Worm (Caenorhabditis elegans): ENCODE data around the gene sptf-2.

sptf-2 gene

ce11 chrII:8631766-8632165, 6.5 kb downstream of the sptf-2 start:
- TF ChIP-seq mec-3 (tag; optimal IDR thresholded peaks at IDR 0.05; ENCODE audit: borderline replicate concordance) = no peak
- no peak for TF ChIP-seq pax-1 (tag; optimal IDR thresholded peaks at IDR 0.05)
- TF ChIP-seq Y22D7AL.16 (tag; optimal IDR thresholded peaks at IDR 0.05) = no peak
- no peak for TF ChIP-seq sox-4 (tag; optimal IDR thresholded peaks at IDR 0.05)
- no peak for TF ChIP-seq dve-1 (tag; optimal IDR thresholded peaks at IDR 0.05)
- TF ChIP-seq ceh-24 (tag; optimal IDR thresholded peaks at IDR 0.05) = no peak
- no peak for TF ChIP-seq sdc-2 (tag; optimal IDR thresholded peaks at IDR 0.05)
- TF ChIP-seq eyg-1 (tag; optimal IDR thresholded peaks at IDR 0.05) = no peak
- TF ChIP-seq tbx-2 (tag; optimal IDR thresholded peaks at IDR 0.05) = no peak
- no peak for TF ChIP-seq tbx-7 (tag; optimal IDR thresholded peaks at IDR 0.05)
- TF ChIP-seq unc-55 (GFP tag; optimal IDR thresholded peaks at IDR 0.05) = no peak
- TF ChIP-seq F13H6.1 (tag; optimal IDR thresholded peaks at IDR 0.05) = no peak
- no peak for TF ChIP-seq hlh-8 (tag; optimal IDR thresholded peaks at IDR 0.05)
- no peak for TF ChIP-seq syd-9 (tag; optimal IDR thresholded peaks at IDR 0.05)
- no peak for TF ChIP-seq ttx-3 (tag; optimal IDR thresholded peaks at IDR 0.05)
- no peak for TF ChIP-seq nhr-11 (tag; optimal IDR thresholded peaks at IDR 0.05)
- TF ChIP-seq nfya-1 (tag; optimal IDR thresholded peaks at IDR 0.05) = no peak
- no peak for TF ChIP-seq ceh-31 (tag; optimal IDR thresholded peaks at IDR 0.05)

- TF ChIP-seq mec-3 (tag; optimal IDR thresholded peaks at IDR 0.05; ENCODE audit: borderline replicate concordance) = no peak
- no peak for TF ChIP-seq ama-1 (optimal IDR thresholded peaks at IDR 0.05)
- TF ChIP-seq fkh-10 (GFP tag; optimal IDR thresholded peaks at IDR 0.05) = no peak
These were observed 9.1 kb downstream of the sptf-2 start, which contains the start of gene cutl-12 for ce11 chrII:8634386-8634785. Gene cutl-12 (minus strand): TSS chrII:8634486.

- no peak for TF ChIP-seq sdc-2 (tag; optimal IDR thresholded peaks at IDR 0.05)
- TF ChIP-seq C38D4.7 (GFP tag; optimal IDR thresholded peaks at IDR 0.05) = no peak
- TF ChIP-seq eyg-1 (tag; optimal IDR thresholded peaks at IDR 0.05) = no peak
- TF ChIP-seq pat-9 (tag; optimal IDR thresholded peaks at IDR 0.05) = no peak
- TF ChIP-seq ceh-31 (tag; optimal IDR thresholded peaks at IDR 0.05) = no peak
- TF ChIP-seq ceh-6 (GFP tag; optimal IDR thresholded peaks at IDR 0.05) = no peak
- no peak for TF ChIP-seq fkh-10 (GFP tag; optimal IDR thresholded peaks at IDR 0.05)
- TF ChIP-seq unc-42 (tag; optimal IDR thresholded peaks at IDR 0.05) = no peak
- no peak for TF ChIP-seq elt-4 (tag; optimal IDR thresholded peaks at IDR 0.05)
- TF ChIP-seq ceh-9 (tag; optimal IDR thresholded peaks at IDR 0.05) = no peak
- TF ChIP-seq mec-3 (tag; optimal IDR thresholded peaks at IDR 0.05; ENCODE audit: borderline replicate concordance) = no peak
- TF ChIP-seq pha-4 (tag; optimal IDR thresholded peaks at IDR 0.05) = no peak
These were observed 12.4 kb downstream of the sptf-2 start, which contains the start of gene vab-9 for ce11 chrII:8637615-8638014. Gene vab-9 (minus strand): TSS chrII:8637715.

- TF ChIP-seq hlh-6 (tag; optimal IDR thresholded peaks at IDR 0.05) (no peak), dve-1 (tag; optimal IDR thresholded peaks at IDR 0.05) (no peak), hlh-8 (tag; optimal IDR thresholded peaks at IDR 0.05) (no peak), pax-1 (tag; optimal IDR thresholded peaks at IDR 0.05) (no peak), Y22D7AL.16 (tag; optimal IDR thresholded peaks at IDR 0.05) (no peak), C08G9.2 (tag; optimal IDR thresholded peaks at IDR 0.05) (no peak)
These were observed 14.3 kb downstream of the sptf-2 start for ce11 chrII:8639553-8639952.

- TF ChIP-seq tbx-7 (tag; optimal IDR thresholded peaks at IDR 0.05) = no peak
- TF ChIP-seq pax-1 (tag; optimal IDR thresholded peaks at IDR 0.05) = no peak
- no peak for TF ChIP-seq odd-2 (tag; optimal IDR thresholded peaks at IDR 0.05)
- TF ChIP-seq fkh-10 (GFP tag; optimal IDR thresholded peaks at IDR 0.05) = no peak
- no peak for TF ChIP-seq che-1 (tag; optimal IDR thresholded peaks at IDR 0.05)
- no peak for TF ChIP-seq ceh-24 (tag; optimal IDR thresholded peaks at IDR 0.05)
- no peak for TF ChIP-seq elt-4 (tag; optimal IDR thresholded peaks at IDR 0.05)
- no peak for TF ChIP-seq ceh-14 (tag; optimal IDR thresholded peaks at IDR 0.05)
- TF ChIP-seq ceh-48 (tag; optimal IDR thresholded peaks at IDR 0.05) = no peak
- TF ChIP-seq C08G9.2 (tag; optimal IDR thresholded peaks at IDR 0.05) = no peak
- no peak for TF ChIP-seq ets-4 (tag; optimal IDR thresholded peaks at IDR 0.05)
- TF ChIP-seq npax-4 (tag; optimal IDR thresholded peaks at IDR 0.05) = no peak
- TF ChIP-seq unc-86 (tag; optimal IDR thresholded peaks at IDR 0.05) = no peak
- no peak for TF ChIP-seq fax-1 (tag; optimal IDR thresholded peaks at IDR 0.05)
- no peak for TF ChIP-seq lim-6 (tag; optimal IDR thresholded peaks at IDR 0.05)
- TF ChIP-seq gmeb-2 (tag; optimal IDR thresholded peaks at IDR 0.05) = no peak
- TF ChIP-seq dve-1 (tag; optimal IDR thresholded peaks at IDR 0.05) = no peak
These were observed 15.2 kb downstream of the sptf-2 start for ce11 chrII:8640503-8640902.
